Fruit fly (Drosophila melanogaster): ENCODE results near the gene CG43322.

Gene CG43322

dm6 chr2L:7013157-7013556 lies at the start of gene CG43322:
Gene CG43322, plus strand, starts transcription at chr2L:7013396.
- no peak for TF ChIP-seq CG6792 (GFP tag; optimal IDR thresholded peaks at IDR 0.05)
- no peak for TF ChIP-seq CG11762 (GFP tag; optimal IDR thresholded peaks at IDR 0.05; ENCODE audit: insufficient read depth)
- no peak for TF ChIP-seq eg (GFP tag; IDR thresholded peaks at IDR 0.05)
- no peak for TF ChIP-seq Met (GFP tag; optimal IDR thresholded peaks at IDR 0.05)
- TF ChIP-seq CG11294 (GFP tag; IDR thresholded peaks at IDR 0.05), result no peak
- TF ChIP-seq CG6276 (GFP tag; optimal IDR thresholded peaks at IDR 0.05), result no peak
- TF ChIP-seq fd59A (GFP tag; optimal IDR thresholded peaks at IDR 0.05), result no peak
- no peak for TF ChIP-seq Gug (GFP tag; IDR thresholded peaks at IDR 0.05)
- no peak for TF ChIP-seq pdm3 (GFP tag; optimal IDR thresholded peaks at IDR 0.05)
- no peak for TF ChIP-seq fd85E (GFP tag; optimal IDR thresholded peaks at IDR 0.05)
- no peak for TF ChIP-seq cyc (GFP tag; optimal IDR thresholded peaks at IDR 0.05)
- TF ChIP-seq CG9139 (GFP tag; optimal IDR thresholded peaks at IDR 0.05), result no peak
- no peak for TF ChIP-seq Ets96B (tag; optimal IDR thresholded peaks at IDR 0.05)
- no peak for TF ChIP-seq salr (GFP tag; optimal IDR thresholded peaks at IDR 0.05)

- TF ChIP-seq Hr38 (GFP tag; optimal IDR thresholded peaks at IDR 0.05) (no peak), Eip93F (GFP tag; optimal IDR thresholded peaks at IDR 0.05) (peak; percentile 13), lz (GFP tag; optimal IDR thresholded peaks at IDR 0.05) (peak; percentile 15), Blimp-1 (GFP tag; optimal IDR thresholded peaks at IDR 0.05) (no peak), Sox102F (GFP tag; optimal IDR thresholded peaks at IDR 0.05) (no peak), CG8119 (GFP tag; IDR thresholded peaks at IDR 0.05) (peak; percentile 54; the same call in 1 of the 3 replicates), eg (GFP tag; IDR thresholded peaks at IDR 0.05) (peak; percentile 77), Sox15 (GFP tag; optimal IDR thresholded peaks at IDR 0.05) (peak; percentile 16), CG6163 (GFP tag; IDR thresholded peaks at IDR 0.05) (peak; percentile 48; the same call in 1 of the 3 replicates), CG6792 (GFP tag; optimal IDR thresholded peaks at IDR 0.05) (peak; percentile 30), CG10631 (GFP tag; optimal IDR thresholded peaks at IDR 0.05) (peak; percentile 84), CG11902 (GFP tag; optimal IDR thresholded peaks at IDR 0.05) (no peak), fkh (GFP tag; optimal IDR thresholded peaks at IDR 0.05) (peak; percentile 83), CG3919 (GFP tag; optimal IDR thresholded peaks at IDR 0.05) (no peak), achi (GFP tag; optimal IDR thresholded peaks at IDR 0.05) (no peak), esn (GFP tag; optimal IDR thresholded peaks at IDR 0.05) (peak; percentile 58), vri (GFP tag; optimal IDR thresholded peaks at IDR 0.05) (peak; percentile 34), CG6276 (GFP tag; optimal IDR thresholded peaks at IDR 0.05) (no peak), CG31627 (GFP tag; optimal IDR thresholded peaks at IDR 0.05) (peak; percentile 5), Gug (GFP tag; IDR thresholded peaks at IDR 0.05) (peak; percentile 22; the same call in 1 of the 2 replicates), dsx (GFP tag; optimal IDR thresholded peaks at IDR 0.05; ENCODE audit: poor library complexity, severe bottlenecking) (peak; percentile 70), CG3032 (tag; optimal IDR thresholded peaks at IDR 0.05) (peak; percentile 77), cyc (GFP tag; optimal IDR thresholded peaks at IDR 0.05) (peak; percentile 34), Eip78C (GFP tag) (peak; percentile 56)
Measured at dm6 chr2L:6964022-6964434, 49.2 kb upstream of the CG43322 start, which contains the start of the genes sip2 and Coprox. Gene sip2, minus strand, starts transcription at chr2L:6964074. Gene Coprox, plus strand, starts transcription at chr2L:6964421.

DNA sequence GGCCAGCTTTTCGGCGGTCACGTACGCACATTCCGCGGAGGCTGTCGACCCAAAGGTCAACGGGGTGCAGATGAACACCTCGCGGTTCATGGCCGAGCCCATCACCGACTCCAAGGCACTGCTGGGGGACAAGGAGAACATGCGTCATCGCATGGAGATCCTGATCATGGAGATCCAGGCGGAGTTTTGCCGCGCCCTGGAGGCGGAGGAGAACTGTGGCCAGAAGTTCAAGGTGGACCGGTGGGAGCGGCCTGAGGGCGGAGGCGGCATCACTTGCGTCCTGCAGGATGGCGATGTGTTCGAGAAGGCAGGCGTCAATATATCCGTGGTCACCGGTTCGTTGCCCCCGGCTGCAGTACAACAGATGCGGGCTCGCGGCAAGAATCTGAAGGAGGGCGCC lies 48.6 kb upstream of the CG43322 start:
- TF ChIP-seq fd85E (GFP tag; optimal IDR thresholded peaks at IDR 0.05) (no peak), Lpt (GFP tag; optimal IDR thresholded peaks at IDR 0.05) (no peak), topi (GFP tag; optimal IDR thresholded peaks at IDR 0.05) (no peak), CG11294 (GFP tag; IDR thresholded peaks at IDR 0.05) (no peak), svp (GFP tag) (no peak), Met (GFP tag; optimal IDR thresholded peaks at IDR 0.05) (no peak), CG4318 (GFP tag; optimal IDR thresholded peaks at IDR 0.05) (no peak), CG7368 (GFP tag; optimal IDR thresholded peaks at IDR 0.05) (no peak), Gug (GFP tag; IDR thresholded peaks at IDR 0.05) (no peak), CG9139 (GFP tag; optimal IDR thresholded peaks at IDR 0.05) (no peak), Hr38 (GFP tag; optimal IDR thresholded peaks at IDR 0.05) (no peak), Sox14 (GFP tag; optimal IDR thresholded peaks at IDR 0.05) (no peak), Eip93F (GFP tag; optimal IDR thresholded peaks at IDR 0.05) (no peak)

All from whole organism, prepupa.